Fruit fly (Drosophila melanogaster): ENCODE data around the gene CG4408.

The CG4408 gene

dm6 chr3R:23347432-23348305 lies 15.7 kb downstream of the CG4408 start, which contains the start of gene PolE1 (continued):
- TF ChIP-seq CG17186 (GFP tag; optimal IDR thresholded peaks at IDR 0.05): peak; percentile 12
- peak; percentile 21 for TF ChIP-seq YL-1 (GFP tag; optimal IDR thresholded peaks at IDR 0.05)
- no peak for TF ChIP-seq tio (GFP tag; optimal IDR thresholded peaks at IDR 0.05)
- no peak for TF ChIP-seq hbn (GFP tag; IDR thresholded peaks at IDR 0.05; ENCODE audit: partially characterized antibody)
- TF ChIP-seq da (GFP tag; optimal IDR thresholded peaks at IDR 0.05): no peak
- TF ChIP-seq Med (GFP tag): peak; percentile 88
- peak; percentile 20 for TF ChIP-seq ewg (GFP tag; optimal IDR thresholded peaks at IDR 0.05)
- 0 out of 4 replicates have a peak, but pooled peaks have one; percentile 34 for TF ChIP-seq Dll (GFP tag; IDR thresholded peaks at IDR 0.05; ENCODE audit: partially characterized antibody)
- no peak for TF ChIP-seq CG11560 (tag; IDR thresholded peaks at IDR 0.05)
- peak; percentile 42; the same call in 1 of the 3 replicates for TF ChIP-seq ci (GFP tag; IDR thresholded peaks at IDR 0.05)
- peak; percentile 1 for TF ChIP-seq CG12744 (GFP tag; optimal IDR thresholded peaks at IDR 0.05)
- no peak for TF ChIP-seq tll (GFP tag; optimal IDR thresholded peaks at IDR 0.05)
- 0 out of 4 replicates have a peak, but pooled peaks have one; percentile 30 for TF ChIP-seq chinmo (GFP tag; IDR thresholded peaks at IDR 0.05; ENCODE audit: partially characterized antibody)
- TF ChIP-seq sob (GFP tag; IDR thresholded peaks at IDR 0.05): peak; percentile 10; the same call in 1 of the 2 replicates
- TF ChIP-seq CG7556 (GFP tag; optimal IDR thresholded peaks at IDR 0.05): no peak
- TF ChIP-seq sug (tag; optimal IDR thresholded peaks at IDR 0.05): peak; percentile 15
- no peak for TF ChIP-seq tap (tag; optimal IDR thresholded peaks at IDR 0.05)
- peak; percentile 82 for TF ChIP-seq Ets65A (GFP tag)
- peak; percentile 44 for TF ChIP-seq CG3847 (GFP tag; IDR thresholded peaks at IDR 0.05)
- peak; percentile 54 for TF ChIP-seq CG15514 (GFP tag; optimal IDR thresholded peaks at IDR 0.05)
- no peak for TF ChIP-seq B-H1 (GFP tag; IDR thresholded peaks at IDR 0.05)
- peak; percentile 93 for TF ChIP-seq twi (tag; optimal IDR thresholded peaks at IDR 0.05)
- TF ChIP-seq Pdp1 (GFP tag; optimal IDR thresholded peaks at IDR 0.05): peak in 1 of 2 experiments; percentile 21

dm6 chr3R:23346893-23347396 lies 16.4 kb downstream of the CG4408 start:
- TF ChIP-seq tin (GFP tag; optimal IDR thresholded peaks at IDR 0.05) (peak; percentile 56), CG13123 (GFP tag; optimal IDR thresholded peaks at IDR 0.05) (no peak), CG8765 (GFP tag; IDR thresholded peaks at IDR 0.05) (no peak), Hr78 (GFP tag; optimal IDR thresholded peaks at IDR 0.05) (no peak), CG2712 (tag; optimal IDR thresholded peaks at IDR 0.05) (peak; percentile 79), tx (GFP tag; optimal IDR thresholded peaks at IDR 0.05) (no peak), CG2120 (GFP tag; optimal IDR thresholded peaks at IDR 0.05) (no peak), CG4617 (GFP tag; optimal IDR thresholded peaks at IDR 0.05; ENCODE audit: borderline replicate concordance) (no peak), h (optimal IDR thresholded peaks at IDR 0.05) (no peak), CG8281 (tag; optimal IDR thresholded peaks at IDR 0.05) (no peak), bcd (GFP tag; optimal IDR thresholded peaks at IDR 0.05) (peak; percentile 51), Meics (GFP tag; optimal IDR thresholded peaks at IDR 0.05) (peak; percentile 78), sisA (GFP tag; IDR thresholded peaks at IDR 0.05) (peak; percentile 32; the same call in 1 of the 2 replicates), CG11723 (GFP tag; optimal IDR thresholded peaks at IDR 0.05) (no peak), row (GFP tag; IDR thresholded peaks at IDR 0.05) (peak; percentile 53; the same call in 1 of the 3 replicates), CG13624 (GFP tag; optimal IDR thresholded peaks at IDR 0.05) (no peak), D19A (tag; optimal IDR thresholded peaks at IDR 0.05) (peak; percentile 55), CG33557 (GFP tag; optimal IDR thresholded peaks at IDR 0.05) (peak; percentile 37), Blimp-1 (GFP tag; optimal IDR thresholded peaks at IDR 0.05) (peak; percentile 55), psq (GFP tag; optimal IDR thresholded peaks at IDR 0.05) (no peak), Hmr (GFP tag; optimal IDR thresholded peaks at IDR 0.05) (peak; percentile 46), NC2β (GFP tag; optimal IDR thresholded peaks at IDR 0.05) (no peak), CG8478 (optimal IDR thresholded peaks at IDR 0.05) (no peak), CG11696 (GFP tag; IDR thresholded peaks at IDR 0.05) (no peak), stc (GFP tag; IDR thresholded peaks at IDR 0.05) (0 out of 2 replicates have a peak, but pooled peaks have one; percentile 44), sr (GFP tag; IDR thresholded peaks at IDR 0.05) (no peak), ci (GFP tag; IDR thresholded peaks at IDR 0.05) (peak; percentile 71)

All from whole organism, embryonic.